Worm (Caenorhabditis elegans) whole organism, L4 larva: ENCODE measurements around the gene sedl-1.

ENCODE experiments used
- F10B5.3 ChIP-seq: sonication (generic microtip); optimal IDR thresholded peaks from 2 replicates; lab custom pipeline; 2016; ENCODE audit warnings: mild to moderate bottlenecking, missing genetic modification characterization, missing compliant biosample characterization
- T20F7.1 ChIP-seq: fragments of 200-800 bp; sonication (Bioruptor generic); optimal IDR thresholded peaks from 2 replicates; lab custom pipeline; 2018; ENCODE audit warnings: mild to moderate bottlenecking, missing genetic modification characterization, missing compliant biosample characterization
- T26A8.4 ChIP-seq: fragments of 200-800 bp; sonication (Bioruptor generic); IDR thresholded peaks from 2 replicates; pipeline ENCODE4 v1.3.6; 2022; ENCODE audit warnings: missing genetic modification characterization, missing compliant biosample characterization
- ZK546.5 ChIP-seq, 2 experiments: sonication (generic microtip); optimal IDR thresholded peaks; 2 replicates each; lab custom pipeline; 2017; ENCODE audit warnings: missing biosample characterization in 2 of 2, missing genetic modification characterization in 2 of 2
- ama-1 ChIP-seq: fragments of 150-350 bp; optimal IDR thresholded peaks from 2 replicates; lab custom pipeline; 2014; ENCODE audit warnings: inconsistent platforms, mixed read lengths
- attf-4 ChIP-seq: sonication (generic microtip); optimal IDR thresholded peaks from 3 replicates; lab custom pipeline; 2017; ENCODE audit warnings: missing biosample characterization, missing genetic modification characterization
- ceh-20 ChIP-seq: fragments of 200-800 bp; sonication (Bioruptor generic); IDR thresholded peaks from 2 replicates; pipeline ENCODE4 v1.3.6; 2022; ENCODE audit warnings: missing genetic modification reagents, missing genetic modification characterization, missing compliant biosample characterization
- ceh-28 ChIP-seq: fragments of 150-350 bp; optimal IDR thresholded peaks from 2 replicates; lab custom pipeline; 2014; ENCODE audit warnings: missing biosample characterization, missing genetic modification reagents, missing genetic modification characterization
- daf-12 ChIP-seq: fragments of 150-350 bp; optimal IDR thresholded peaks from 2 replicates; lab custom pipeline; 2014; ENCODE audit warnings: missing biosample characterization, missing genetic modification reagents, missing genetic modification characterization
- daf-16 ChIP-seq, 3 experiments: sonication (generic microtip); optimal IDR thresholded peaks; 2 replicates each; lab custom pipeline; 2016 to 2017; ENCODE audit warnings: missing genetic modification characterization in 3 of 3, missing genetic modification reagents in 3 of 3, mild to moderate bottlenecking in 2 of 3, missing compliant biosample characterization in 2 of 3, missing biosample characterization in 1 of 3, moderate library complexity in 1 of 3
- dmd-6 ChIP-seq: fragments of 200-800 bp; sonication (Bioruptor generic); IDR thresholded peaks from 2 replicates; pipeline ENCODE4 v1.3.6; 2022; ENCODE audit warnings: missing genetic modification reagents, missing genetic modification characterization, missing compliant biosample characterization
- dmd-9 ChIP-seq: fragments of 200-800 bp; sonication (Bioruptor generic); IDR thresholded peaks from 2 replicates; pipeline ENCODE4 v1.3.6; 2022; ENCODE audit warnings: missing genetic modification reagents, missing genetic modification characterization, missing compliant biosample characterization
- duxl-1 ChIP-seq: sonication (generic microtip); optimal IDR thresholded peaks from 2 replicates; lab custom pipeline; 2016; ENCODE audit warnings: mild to moderate bottlenecking, missing genetic modification characterization, moderate library complexity, missing compliant biosample characterization; ENCODE audit not compliant: poor library complexity
- dve-1 ChIP-seq: sonication (generic microtip); optimal IDR thresholded peaks from 2 replicates; lab custom pipeline; 2017; ENCODE audit warnings: antibody characterized with exemption, mild to moderate bottlenecking, missing genetic modification characterization, missing compliant biosample characterization; ENCODE audit not compliant: insufficient read depth
- gei-8 ChIP-seq: fragments of 200-800 bp; sonication (Bioruptor generic); optimal IDR thresholded peaks from 2 replicates; lab custom pipeline; 2018; ENCODE audit warnings: mild to moderate bottlenecking, missing genetic modification characterization, missing compliant biosample characterization
- hif-1 ChIP-seq, 2 experiments: sonication (generic microtip); optimal IDR thresholded peaks; 2 replicates each; lab custom pipeline; 2016 to 2017; ENCODE audit warnings: missing compliant biosample characterization in 2 of 2, missing genetic modification characterization in 2 of 2, missing genetic modification reagents in 2 of 2, missing genotype in 2 of 2, mild to moderate bottlenecking in 1 of 2
- hlh-11 ChIP-seq: fragments of 200-800 bp; sonication (Bioruptor generic); optimal IDR thresholded peaks from 2 replicates; lab custom pipeline; 2018; ENCODE audit warnings: mild to moderate bottlenecking, missing genetic modification characterization, missing compliant biosample characterization
- hlh-30 ChIP-seq: sonication (generic microtip); optimal IDR thresholded peaks from 2 replicates; lab custom pipeline; 2017; ENCODE audit warnings: antibody characterized with exemption, mild to moderate bottlenecking, missing genetic modification characterization, missing compliant biosample characterization; ENCODE audit not compliant: insufficient read depth
- hmg-1.1 ChIP-seq: fragments of 200-800 bp; sonication (Bioruptor generic); IDR thresholded peaks from 2 replicates; pipeline ENCODE4 v1.3.6; 2022; ENCODE audit warnings: missing genetic modification reagents, missing genetic modification characterization, missing compliant biosample characterization
- jun-1 ChIP-seq: fragments of 150-350 bp; optimal IDR thresholded peaks from 2 replicates; lab custom pipeline; 2014; ENCODE audit warnings: missing biosample characterization, missing genetic modification reagents, missing genetic modification characterization
- lin-1 ChIP-seq: fragments of 200-800 bp; sonication (Bioruptor generic); IDR thresholded peaks from 2 replicates; pipeline ENCODE4 v1.3.6; 2022; ENCODE audit warnings: missing genetic modification reagents, missing genetic modification characterization, missing compliant biosample characterization
- lsy-2 ChIP-seq, 2 experiments: fragments of 150-350 bp in 1 of 2; sonication (generic microtip) in 1 of 2; optimal IDR thresholded peaks; 2 replicates each; lab custom pipeline; 2014 to 2017; ENCODE audit warnings: missing biosample characterization in 2 of 2, missing genetic modification characterization in 2 of 2
- mdt-29 ChIP-seq: fragments of 200-800 bp; sonication (Bioruptor generic); IDR thresholded peaks from 2 replicates; pipeline ENCODE4 v1.3.6; 2022; ENCODE audit warnings: missing genetic modification reagents, missing genetic modification characterization, missing compliant biosample characterization
- mep-1 ChIP-seq: fragments of 150-350 bp; sonication (generic microtip); optimal IDR thresholded peaks from 3 replicates; lab custom pipeline; 2014; ENCODE audit warnings: missing biosample characterization, missing genetic modification characterization
- mes-2 ChIP-seq: sonication (generic microtip); optimal IDR thresholded peaks from 2 replicates; lab custom pipeline; 2016; ENCODE audit warnings: missing genotype, mild to moderate bottlenecking, missing genetic modification characterization, missing compliant biosample characterization; ENCODE audit not compliant: poor library complexity, severe bottlenecking
- mxl-3 ChIP-seq: fragments of 200-800 bp; sonication (Bioruptor generic); optimal IDR thresholded peaks from 2 replicates; lab custom pipeline; 2018; ENCODE audit warnings: mild to moderate bottlenecking, missing genetic modification characterization, missing compliant biosample characterization
- nhr-10 ChIP-seq: fragments of 150-350 bp; optimal IDR thresholded peaks from 2 replicates; lab custom pipeline; 2014; ENCODE audit warnings: missing biosample characterization, missing genetic modification characterization
- nhr-102 ChIP-seq: sonication (generic microtip); optimal IDR thresholded peaks from 2 replicates; lab custom pipeline; 2016; ENCODE audit warnings: mild to moderate bottlenecking, missing genetic modification characterization, moderate library complexity, missing compliant biosample characterization
- nhr-11 ChIP-seq: fragments of 150-350 bp; optimal IDR thresholded peaks from 2 replicates; lab custom pipeline; 2014; ENCODE audit warnings: missing biosample characterization, missing genetic modification characterization
- nhr-111 ChIP-seq: fragments of 200-800 bp; sonication (Bioruptor generic); optimal IDR thresholded peaks from 2 replicates; lab custom pipeline; 2018; ENCODE audit warnings: mild to moderate bottlenecking, missing genetic modification characterization, missing compliant biosample characterization
- nhr-25 ChIP-seq: sonication (generic microtip); optimal IDR thresholded peaks from 2 replicates; lab custom pipeline; 2017; ENCODE audit warnings: missing genetic modification characterization, mild to moderate bottlenecking, missing compliant biosample characterization, antibody characterized with exemption, moderate library complexity, borderline replicate concordance; ENCODE audit not compliant: insufficient read depth
- nhr-28 ChIP-seq: fragments of 150-350 bp; optimal IDR thresholded peaks from 2 replicates; lab custom pipeline; 2014; ENCODE audit warnings: missing biosample characterization, missing genetic modification characterization
- nhr-41 ChIP-seq: fragments of 200-800 bp; sonication (Bioruptor generic); IDR thresholded peaks from 2 replicates; pipeline ENCODE4 v1.3.6; 2022; ENCODE audit warnings: missing genetic modification reagents, missing genetic modification characterization, missing compliant biosample characterization
- nhr-48 ChIP-seq: sonication (generic microtip); optimal IDR thresholded peaks from 2 replicates; lab custom pipeline; 2016; ENCODE audit warnings: mild to moderate bottlenecking, missing genetic modification characterization, missing compliant biosample characterization
- nhr-6 ChIP-seq: fragments of 150-350 bp; optimal IDR thresholded peaks from 2 replicates; lab custom pipeline; 2014; ENCODE audit warnings: missing biosample characterization, missing genetic modification characterization
- nhr-77 ChIP-seq: fragments of 150-350 bp; optimal IDR thresholded peaks from 2 replicates; lab custom pipeline; 2014; ENCODE audit warnings: missing biosample characterization, missing genetic modification characterization
- pha-4 ChIP-seq, 2 experiments: fragments of 150-350 bp in 1 of 2; fragments of 200-800 bp in 1 of 2; sonication (Bioruptor generic) in 1 of 2; IDR thresholded peaks in 1 of 2; optimal IDR thresholded peaks in 1 of 2; 2 replicates each; pipeline versions ENCODE4 v1.3.6 to Lab custom; 2014 to 2022; ENCODE audit warnings: missing genetic modification characterization in 2 of 2, missing genetic modification reagents in 2 of 2, missing biosample characterization in 1 of 2, missing compliant biosample characterization in 1 of 2
- php-3 ChIP-seq: fragments of 200-800 bp; sonication (Bioruptor generic); IDR thresholded peaks from 2 replicates; pipeline ENCODE4 v1.3.6; 2022; ENCODE audit warnings: missing genetic modification reagents, missing genetic modification characterization, missing compliant biosample characterization
- pqm-1 ChIP-seq: sonication (generic microtip); optimal IDR thresholded peaks from 2 replicates; lab custom pipeline; 2017; ENCODE audit warnings: missing biosample characterization, missing genetic modification characterization
- rbr-2 ChIP-seq: sonication (generic microtip); optimal IDR thresholded peaks from 2 replicates; lab custom pipeline; 2016; ENCODE audit warnings: missing genotype, missing genetic modification characterization, missing compliant biosample characterization
- saeg-2 ChIP-seq: fragments of 200-800 bp; sonication (Bioruptor generic); IDR thresholded peaks from 2 replicates; pipeline ENCODE4 v1.3.6; 2022; ENCODE audit warnings: missing genetic modification reagents, missing genetic modification characterization, missing compliant biosample characterization
- snpc-1.2 ChIP-seq: fragments of 200-800 bp; sonication (Bioruptor generic); IDR thresholded peaks from 2 replicates; pipeline ENCODE4 v1.3.6; 2022; ENCODE audit warnings: missing genetic modification reagents, missing genetic modification characterization, missing compliant biosample characterization
- spr-3 ChIP-seq: fragments of 200-800 bp; sonication (Bioruptor generic); optimal IDR thresholded peaks from 2 replicates; lab custom pipeline; 2018; ENCODE audit warnings: mild to moderate bottlenecking, missing genetic modification characterization, missing compliant biosample characterization
- tra-1 ChIP-seq: fragments of 200-800 bp; sonication (Bioruptor generic); IDR thresholded peaks from 2 replicates; pipeline ENCODE4 v1.3.6; 2022; ENCODE audit warnings: missing genetic modification reagents, missing genetic modification characterization, missing compliant biosample characterization
- unc-62 ChIP-seq, 3 experiments: fragments of 150-350 bp in 1 of 3; sonication (generic microtip); optimal IDR thresholded peaks in 2 of 3; peaks in 1 of 3; 1 replicate in 1 of 3; 2 replicates in 2 of 3; lab custom pipeline; 2014 to 2017; ENCODE audit warnings: missing biosample characterization in 3 of 3, missing genetic modification characterization in 3 of 3, missing genetic modification reagents in 3 of 3, missing genotype in 1 of 3

The sedl-1 gene

DNA sequence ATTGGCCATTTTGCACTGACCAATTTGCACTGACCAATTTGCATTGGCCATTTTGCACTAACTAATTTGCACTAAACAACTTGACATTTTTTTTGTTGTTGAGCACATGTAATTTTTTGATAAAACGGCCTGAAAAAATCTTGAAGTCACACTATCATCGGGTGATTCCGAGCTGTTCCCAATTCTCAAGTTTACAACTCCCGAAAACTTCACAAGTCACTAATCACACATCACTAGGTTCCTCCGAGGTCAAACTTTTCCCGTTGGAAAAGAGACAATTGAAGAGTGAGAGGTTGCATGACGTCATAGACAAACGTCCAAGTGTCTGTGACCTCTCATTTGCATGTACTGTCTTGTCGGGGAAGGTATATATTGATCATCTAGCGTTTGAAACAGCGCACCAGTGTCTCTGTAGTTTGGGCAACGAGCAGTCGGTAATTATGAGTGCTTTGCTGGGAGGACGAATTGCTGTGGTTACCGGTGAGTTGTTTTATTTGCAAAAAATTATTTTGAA lies 46.1 kb upstream of the sedl-1 start, which contains the start of the genes D1005.10 and dhs-25:
Gene D1005.10, minus strand, starts transcription at position 51 of the 514 bp plus-strand sequence.
Gene dhs-25, plus strand, starts transcription at position 398 of the 514 bp plus-strand sequence.
- TF ChIP-seq attf-4 (tag; lab: Kevin White, UChicago) (no peak), php-3 (GFP tag; lab: Robert Waterston, UW) (peak; percentile 36; the same call in 1 of the 2 replicates), mxl-3 (GFP tag; lab: Kevin White, UChicago) (peak; percentile 52), hmg-1.1 (GFP tag; lab: Robert Waterston, UW) (peak; percentile 69), dmd-9 (GFP tag; lab: Robert Waterston, UW) (no peak), mep-1 (tag; lab: Kevin White, UChicago) (peak; percentile 78), spr-3 (GFP tag; lab: Kevin White, UChicago) (no peak), saeg-2 (GFP tag; lab: Robert Waterston, UW) (0 out of 2 replicates have a peak, but pooled peaks have one; percentile 63), T20F7.1 (peak; percentile 43), F10B5.3 (no peak), nhr-48 (peak; percentile 96), gei-8 (GFP tag; lab: Kevin White, UChicago) (no peak), nhr-10 (tag; lab: Kevin White, UChicago) (peak; percentile 93), tra-1 (GFP tag; lab: Robert Waterston, UW) (peak; percentile 78), hlh-11 (peak; percentile 92), duxl-1 (peak; percentile 87), lin-1 (GFP tag; lab: Robert Waterston, UW) (peak; percentile 34; the same call in 1 of the 2 replicates), daf-16 (GFP tag; optimal IDR thresholded peaks at IDR 0.05; lab: Kevin White, UChicago) (peak; percentile 38 to 60), daf-16 (tag; optimal IDR thresholded peaks at IDR 0.05; lab: Kevin White, UChicago) (peak; percentile 92), mes-2 (tag; lab: Kevin White, UChicago) (peak; percentile 80), nhr-77 (tag; lab: Kevin White, UChicago) (peak; percentile 43), ceh-20 (GFP tag; lab: Robert Waterston, UW) (peak; percentile 47; the same call in 1 of the 2 replicates), nhr-102 (tag; lab: Kevin White, UChicago) (peak; percentile 78), nhr-41 (GFP tag; lab: Robert Waterston, UW) (peak; percentile 54; the same call in 1 of the 2 replicates), rbr-2 (tag; lab: Kevin White, UChicago) (peak; percentile 31), nhr-11 (tag; lab: Kevin White, UChicago) (peak; percentile 67), nhr-25 (tag; lab: Kevin White, UChicago) (peak; percentile 82), pha-4 (GFP tag; IDR thresholded peaks at IDR 0.05; lab: Robert Waterston, UW) (peak; percentile 61; the same call in 1 of the 2 replicates), pha-4 (tag; optimal IDR thresholded peaks at IDR 0.05; lab: Kevin White, UChicago) (peak; percentile 82), pqm-1 (tag; lab: Kevin White, UChicago) (peak; percentile 0), jun-1 (tag; lab: Kevin White, UChicago) (no peak), hlh-30 (tag; lab: Kevin White, UChicago) (peak; percentile 89), ama-1 (peak; percentile 35), ZK546.5 (tag; optimal IDR thresholded peaks at IDR 0.05; lab: Kevin White, UChicago) (no peak), dve-1 (tag; lab: Kevin White, UChicago) (peak; percentile 96), T26A8.4 (GFP tag; lab: Robert Waterston, UW) (peak; percentile 12; the same call in 1 of the 2 replicates), mdt-29 (GFP tag; lab: Robert Waterston, UW) (peak; percentile 84), snpc-1.2 (GFP tag; lab: Robert Waterston, UW) (no peak), unc-62 (GFP tag; optimal IDR thresholded peaks at IDR 0.05 in 1 of 2; lab: Kevin White, UChicago) (peak in 1 of 2 experiments; percentile 11), unc-62 (tag; optimal IDR thresholded peaks at IDR 0.05; lab: Kevin White, UChicago) (no peak), hif-1 (tag; optimal IDR thresholded peaks at IDR 0.05; lab: Kevin White, UChicago) (peak in 1 of 2 experiments; percentile 46), nhr-28 (tag; lab: Kevin White, UChicago) (peak; percentile 68), daf-12 (tag; lab: Kevin White, UChicago) (no peak), dmd-6 (GFP tag; lab: Robert Waterston, UW) (peak; percentile 96), ceh-28 (no peak), nhr-111 (GFP tag; lab: Kevin White, UChicago) (no peak), nhr-6 (tag; lab: Kevin White, UChicago) (peak; percentile 24), lsy-2 (tag; optimal IDR thresholded peaks at IDR 0.05; lab: Kevin White, UChicago) (peak in 1 of 2 experiments; percentile 68)
